Fruit fly (Drosophila melanogaster) whole organism, wandering third instar larva: ENCODE measurements around the gene CG43342.

ENCODE experiments used
- OdsH ChIP-seq: fragments of 200-800 bp; sonication (Bioruptor generic); optimal IDR thresholded peaks from 2 replicates; lab custom pipeline; 2016; ENCODE audit warnings: missing biosample characterization, mild to moderate bottlenecking, missing genetic modification characterization
- foxo ChIP-seq, 2 experiments: fragments of 200-800 bp; sonication (Bioruptor generic); optimal IDR thresholded peaks; 2 replicates in 1 of 2; 3 replicates in 1 of 2; lab custom pipeline; 2016 to 2017; ENCODE audit warnings: missing biosample characterization in 2 of 2, missing genetic modification characterization in 2 of 2
- h ChIP-seq: fragments of 200-800 bp; sonication (Bioruptor generic); optimal IDR thresholded peaks from 3 replicates; lab custom pipeline; 2016; ENCODE audit warnings: missing biosample characterization, mild to moderate bottlenecking, missing genetic modification characterization
- jim ChIP-seq: fragments of 175-275, 200-325 bp; sonication (Bioruptor generic); optimal IDR thresholded peaks from 2 replicates; lab custom pipeline; 2016; ENCODE audit warnings: missing biosample characterization, mild to moderate bottlenecking, missing genetic modification characterization
- psq ChIP-seq: fragments of 200-800 bp; sonication (Bioruptor generic); optimal IDR thresholded peaks from 3 replicates; lab custom pipeline; 2017; ENCODE audit warnings: missing biosample characterization, mild to moderate bottlenecking, missing genetic modification characterization, moderate library complexity
- rgr ChIP-seq: fragments of 200-800 bp; sonication (Bioruptor generic); optimal IDR thresholded peaks from 3 replicates; lab custom pipeline; 2016; ENCODE audit warnings: missing biosample characterization, mild to moderate bottlenecking, missing genetic modification characterization
- usp ChIP-seq: fragments of >200 bp; optimal IDR thresholded peaks from 2 replicates; lab custom pipeline; 2017; ENCODE audit warnings: missing biosample characterization, missing genetic modification characterization

- TF ChIP-seq OdsH = no peak
- TF ChIP-seq foxo (GFP tag; optimal IDR thresholded peaks at IDR 0.05; lab: Kevin White, UChicago) = peak in 1 of 2 experiments; percentile 34
- no peak for TF ChIP-seq rgr (GFP tag; lab: Kevin White, UChicago)
- TF ChIP-seq usp (GFP tag; lab: Kevin White, UChicago) = no peak
- no peak for TF ChIP-seq jim (GFP tag; lab: Kevin White, UChicago)
- TF ChIP-seq psq (GFP tag; lab: Kevin White, UChicago) = no peak
- TF ChIP-seq h (GFP tag; lab: Kevin White, UChicago) = peak; percentile 30
Observed at dm6 chr3R:22356464-22357410, 24.4 kb upstream of the CG43342 start, which contains the start of gene Sar1.
